Worm (Caenorhabditis elegans) whole organism, early embryonic: ENCODE results near the gene K09F6.3.

Source experiments
- B0310.2 ChIP-seq: sonication (generic microtip); optimal IDR thresholded peaks from 2 replicates; lab custom pipeline; 2016; ENCODE audit warnings: mild to moderate bottlenecking, missing genetic modification characterization, missing compliant biosample characterization
- ama-1 ChIP-seq: fragments of 150-350 bp; optimal IDR thresholded peaks from 2 replicates; lab custom pipeline; 2014
- ceh-13 ChIP-seq: fragments of 200-800 bp; sonication (Bioruptor generic); optimal IDR thresholded peaks from 2 replicates; lab custom pipeline; 2018; ENCODE audit warnings: mild to moderate bottlenecking, missing genetic modification characterization, missing compliant biosample characterization
- ceh-36 ChIP-seq: sonication (generic microtip); optimal IDR thresholded peaks from 2 replicates; lab custom pipeline; 2016; ENCODE audit warnings: missing genetic modification characterization, inconsistent platforms, missing compliant biosample characterization
- ets-7 ChIP-seq: sonication (generic microtip); optimal IDR thresholded peaks from 2 replicates; lab custom pipeline; 2016; ENCODE audit warnings: missing genotype, missing genetic modification characterization, missing compliant biosample characterization
- hnd-1 ChIP-seq: sonication (generic microtip); optimal IDR thresholded peaks from 2 replicates; lab custom pipeline; 2016; ENCODE audit warnings: missing genetic modification characterization, missing compliant biosample characterization
- pes-1 ChIP-seq: fragments of 200-800 bp; sonication (Bioruptor generic); IDR thresholded peaks from 2 replicates; pipeline ENCODE4 v1.3.6; 2022; ENCODE audit warnings: missing genetic modification reagents, missing genetic modification characterization, missing compliant biosample characterization
- sea-1 ChIP-seq: fragments of 200-800 bp; sonication (Bioruptor generic); conservative IDR thresholded peaks from 2 replicates; pipeline ENCODE4 v1.3.6; 2022; ENCODE audit warnings: missing genetic modification characterization, missing compliant biosample characterization
- tbx-11 ChIP-seq: fragments of 200-800 bp; sonication (Bioruptor generic); IDR thresholded peaks from 2 replicates; pipeline ENCODE4 v1.3.6; 2022; ENCODE audit warnings: missing genetic modification characterization, missing compliant biosample characterization

ce11 chrII:2219880-2220279 is 35.1 kb upstream of the K09F6.3 start, which contains the start of gene Y59C2A.3:
- TF ChIP-seq ama-1 (lab: Kevin White, UChicago) = no peak
- no peak for TF ChIP-seq pes-1 (GFP tag; lab: Robert Waterston, UW)
- no peak for TF ChIP-seq tbx-11 (GFP tag; lab: Robert Waterston, UW)
- TF ChIP-seq B0310.2 (tag; lab: Kevin White, UChicago) = no peak
- TF ChIP-seq ceh-13 (GFP tag; lab: Kevin White, UChicago) = no peak
- no peak for TF ChIP-seq ets-7 (tag; lab: Kevin White, UChicago)
- no peak for TF ChIP-seq sea-1
- TF ChIP-seq hnd-1 (tag; lab: Kevin White, UChicago) = no peak
- TF ChIP-seq ceh-36 (tag; lab: Kevin White, UChicago) = no peak
